Fruit fly (Drosophila melanogaster): ENCODE results near the gene RpS3A.

The RpS3A gene

dm6 chr4:58896-59525 lies 8.0 kb downstream of the RpS3A start (continued):
- TF ChIP-seq zen (tag; optimal IDR thresholded peaks at IDR 0.05) (peak; percentile 91), CG10959 (GFP tag; IDR thresholded peaks at IDR 0.05) (no peak), CG8944 (GFP tag; optimal IDR thresholded peaks at IDR 0.05) (no peak), CG15479 (GFP tag; optimal IDR thresholded peaks at IDR 0.05) (peak; percentile 91), CG33213 (GFP tag; optimal IDR thresholded peaks at IDR 0.05) (no peak), org-1 (GFP tag; optimal IDR thresholded peaks at IDR 0.05) (no peak), CG13894 (tag; optimal IDR thresholded peaks at IDR 0.05) (peak; percentile 75), CrebB (tag; optimal IDR thresholded peaks at IDR 0.05) (peak; percentile 57), insv (GFP tag; optimal IDR thresholded peaks at IDR 0.05) (peak in 1 of 2 experiments; percentile 11), gce (GFP tag; IDR thresholded peaks at IDR 0.05) (no peak), jumu (GFP tag; optimal IDR thresholded peaks at IDR 0.05) (no peak), CG4854 (GFP tag; optimal IDR thresholded peaks at IDR 0.05) (peak; percentile 9), sim (GFP tag; IDR thresholded peaks at IDR 0.05) (no peak), cg (GFP tag; optimal IDR thresholded peaks at IDR 0.05) (peak; percentile 98), MESR4 (GFP tag; optimal IDR thresholded peaks at IDR 0.05) (peak; percentile 51), lilli (GFP tag; optimal IDR thresholded peaks at IDR 0.05) (no peak), lov (optimal IDR thresholded peaks at IDR 0.05) (no peak), lov (GFP tag; IDR thresholded peaks at IDR 0.05) (no peak), NFAT (GFP tag; IDR thresholded peaks at IDR 0.05) (no peak), CG17186 (GFP tag; optimal IDR thresholded peaks at IDR 0.05) (no peak), Sox100B (GFP tag; optimal IDR thresholded peaks at IDR 0.05) (no peak), CoRest (tag; optimal IDR thresholded peaks at IDR 0.05) (peak; percentile 9), knrl (GFP tag; IDR thresholded peaks at IDR 0.05; ENCODE audit: partially characterized antibody) (no peak), tx (GFP tag; optimal IDR thresholded peaks at IDR 0.05) (no peak), Ravus (GFP tag; IDR thresholded peaks at IDR 0.05) (no peak), CG13775 (GFP tag; optimal IDR thresholded peaks at IDR 0.05) (peak; percentile 35), grau (tag; optimal IDR thresholded peaks at IDR 0.05) (no peak), corto (GFP tag; optimal IDR thresholded peaks at IDR 0.05) (no peak), luna (GFP tag; optimal IDR thresholded peaks at IDR 0.05) (no peak), Chrac-16 (GFP tag; optimal IDR thresholded peaks at IDR 0.05) (no peak), CG12391 (tag; optimal IDR thresholded peaks at IDR 0.05) (no peak), ac (GFP tag; optimal IDR thresholded peaks at IDR 0.05) (peak; percentile 63), h (optimal IDR thresholded peaks at IDR 0.05) (no peak), ttk (GFP tag; IDR thresholded peaks at IDR 0.05) (no peak), mam (GFP tag; optimal IDR thresholded peaks at IDR 0.05) (no peak), Dek (tag; optimal IDR thresholded peaks at IDR 0.05) (no peak), odd (GFP tag; optimal IDR thresholded peaks at IDR 0.05) (peak; percentile 36), Tbp (GFP tag; optimal IDR thresholded peaks at IDR 0.05) (no peak), CG3281 (GFP tag; optimal IDR thresholded peaks at IDR 0.05) (peak; percentile 12), sqz (GFP tag; optimal IDR thresholded peaks at IDR 0.05) (peak; percentile 65), CG9437 (GFP tag; optimal IDR thresholded peaks at IDR 0.05) (no peak), Side (GFP tag; optimal IDR thresholded peaks at IDR 0.05) (no peak), fu2 (GFP tag; optimal IDR thresholded peaks at IDR 0.05) (no peak), al (GFP tag; IDR thresholded peaks at IDR 0.05) (no peak), sc (optimal IDR thresholded peaks at IDR 0.05) (no peak), sc (GFP tag; optimal IDR thresholded peaks at IDR 0.05) (no peak), CG17361 (GFP tag; IDR thresholded peaks at IDR 0.05) (no peak), ERR (GFP tag; optimal IDR thresholded peaks at IDR 0.05) (no peak), Xrp1 (GFP tag; IDR thresholded peaks at IDR 0.05) (peak; percentile 40), CG4328 (GFP tag; optimal IDR thresholded peaks at IDR 0.05) (peak; percentile 4), Hey (tag; optimal IDR thresholded peaks at IDR 0.05) (no peak), twi (tag; optimal IDR thresholded peaks at IDR 0.05) (peak; percentile 94)

All from whole organism, embryonic.